Worm (Caenorhabditis elegans) whole organism, L4 larva: ENCODE results near the gene cgp-1.

ENCODE experiments used
- D1046.2 ChIP-seq: fragments of 200-800 bp; sonication (Bioruptor generic); IDR thresholded peaks from 2 replicates; pipeline ENCODE4 v1.3.6; 2022; ENCODE audit warnings: missing genetic modification characterization, missing compliant biosample characterization
- F26F4.8 ChIP-seq: fragments of 200-800 bp; sonication (Bioruptor generic); conservative IDR thresholded peaks from 2 replicates; pipeline ENCODE4 v1.3.6; 2022; ENCODE audit warnings: missing genetic modification characterization, missing compliant biosample characterization
- F37D6.2 ChIP-seq: sonication (generic microtip); optimal IDR thresholded peaks from 2 replicates; lab custom pipeline; 2016; ENCODE audit warnings: mild to moderate bottlenecking, missing genetic modification characterization, missing compliant biosample characterization
- T20F7.1 ChIP-seq: fragments of 200-800 bp; sonication (Bioruptor generic); optimal IDR thresholded peaks from 2 replicates; lab custom pipeline; 2018; ENCODE audit warnings: mild to moderate bottlenecking, missing genetic modification characterization, missing compliant biosample characterization
- T26A8.4 ChIP-seq: fragments of 200-800 bp; sonication (Bioruptor generic); IDR thresholded peaks from 2 replicates; pipeline ENCODE4 v1.3.6; 2022; ENCODE audit warnings: missing genetic modification characterization, missing compliant biosample characterization
- Y105C5A.15 ChIP-seq: fragments of 200-800 bp; sonication (Bioruptor generic); IDR thresholded peaks from 2 replicates; pipeline ENCODE4 v1.3.6; 2022; ENCODE audit warnings: missing genetic modification characterization, missing compliant biosample characterization
- ZK337.2 ChIP-seq: fragments of 200-800 bp; sonication (Bioruptor generic); IDR thresholded peaks from 2 replicates; pipeline ENCODE4 v1.3.6; 2022; ENCODE audit warnings: missing genetic modification reagents, missing genetic modification characterization, missing compliant biosample characterization
- ZK546.5 ChIP-seq, 2 experiments: sonication (generic microtip); optimal IDR thresholded peaks; 2 replicates each; lab custom pipeline; 2017; ENCODE audit warnings: missing biosample characterization in 2 of 2, missing genetic modification characterization in 2 of 2
- aha-1 ChIP-seq: fragments of 150-350 bp; peaks from one replicate; lab custom pipeline; 2014; ENCODE audit warnings: missing biosample characterization, missing genetic modification characterization
- aly-2 ChIP-seq: sonication (generic microtip); optimal IDR thresholded peaks from 2 replicates; lab custom pipeline; 2018; ENCODE audit warnings: missing biosample characterization, missing genetic modification characterization
- ama-1 ChIP-seq: fragments of 150-350 bp; optimal IDR thresholded peaks from 2 replicates; lab custom pipeline; 2014; ENCODE audit warnings: inconsistent platforms, mixed read lengths
- ceh-28 ChIP-seq: fragments of 150-350 bp; optimal IDR thresholded peaks from 2 replicates; lab custom pipeline; 2014; ENCODE audit warnings: missing biosample characterization, missing genetic modification reagents, missing genetic modification characterization
- ceh-32 ChIP-seq: sonication (generic microtip); optimal IDR thresholded peaks from 2 replicates; lab custom pipeline; 2016; ENCODE audit warnings: mild to moderate bottlenecking, missing genetic modification characterization, missing compliant biosample characterization; ENCODE audit not compliant: poor library complexity
- ceh-44 ChIP-seq: fragments of 200-800 bp; sonication (Bioruptor generic); IDR thresholded peaks from 2 replicates; pipeline ENCODE4 v1.3.6; 2022; ENCODE audit warnings: missing genetic modification reagents, missing genetic modification characterization, missing compliant biosample characterization
- ceh-82 ChIP-seq: sonication (generic microtip); optimal IDR thresholded peaks from 2 replicates; lab custom pipeline; 2017; ENCODE audit warnings: missing biosample characterization, missing genetic modification characterization
- ces-1 ChIP-seq: fragments of 150-350 bp; sonication (generic microtip); optimal IDR thresholded peaks from 4 replicates; lab custom pipeline; 2014; ENCODE audit warnings: missing biosample characterization, missing genetic modification reagents, missing genetic modification characterization
- cey-2 ChIP-seq: sonication (generic microtip); optimal IDR thresholded peaks from 3 replicates; lab custom pipeline; 2017; ENCODE audit warnings: missing genetic modification characterization, mild to moderate bottlenecking, missing compliant biosample characterization, antibody characterized with exemption, borderline replicate concordance; ENCODE audit not compliant: insufficient read depth
- daf-12 ChIP-seq: fragments of 150-350 bp; optimal IDR thresholded peaks from 2 replicates; lab custom pipeline; 2014; ENCODE audit warnings: missing biosample characterization, missing genetic modification reagents, missing genetic modification characterization
- daf-19 ChIP-seq: fragments of 200-800 bp; sonication (Bioruptor generic); conservative IDR thresholded peaks from 2 replicates; pipeline ENCODE4 v1.3.6; 2022; ENCODE audit warnings: missing genetic modification characterization, missing compliant biosample characterization
- dmd-9 ChIP-seq: fragments of 200-800 bp; sonication (Bioruptor generic); IDR thresholded peaks from 2 replicates; pipeline ENCODE4 v1.3.6; 2022; ENCODE audit warnings: missing genetic modification reagents, missing genetic modification characterization, missing compliant biosample characterization
- dve-1 ChIP-seq: sonication (generic microtip); optimal IDR thresholded peaks from 2 replicates; lab custom pipeline; 2017; ENCODE audit warnings: antibody characterized with exemption, mild to moderate bottlenecking, missing genetic modification characterization, missing compliant biosample characterization; ENCODE audit not compliant: insufficient read depth
- egl-43 ChIP-seq: fragments of 200-800 bp; sonication (Bioruptor generic); IDR thresholded peaks from 2 replicates; pipeline ENCODE4 v1.3.6; 2022; ENCODE audit warnings: missing genetic modification reagents, missing genetic modification characterization, missing compliant biosample characterization
- gei-8 ChIP-seq: fragments of 200-800 bp; sonication (Bioruptor generic); optimal IDR thresholded peaks from 2 replicates; lab custom pipeline; 2018; ENCODE audit warnings: mild to moderate bottlenecking, missing genetic modification characterization, missing compliant biosample characterization
- hlh-11 ChIP-seq: fragments of 200-800 bp; sonication (Bioruptor generic); optimal IDR thresholded peaks from 2 replicates; lab custom pipeline; 2018; ENCODE audit warnings: mild to moderate bottlenecking, missing genetic modification characterization, missing compliant biosample characterization
- hlh-30 ChIP-seq: sonication (generic microtip); optimal IDR thresholded peaks from 2 replicates; lab custom pipeline; 2017; ENCODE audit warnings: antibody characterized with exemption, mild to moderate bottlenecking, missing genetic modification characterization, missing compliant biosample characterization; ENCODE audit not compliant: insufficient read depth
- lin-1 ChIP-seq: fragments of 200-800 bp; sonication (Bioruptor generic); IDR thresholded peaks from 2 replicates; pipeline ENCODE4 v1.3.6; 2022; ENCODE audit warnings: missing genetic modification reagents, missing genetic modification characterization, missing compliant biosample characterization
- lin-38 ChIP-seq: fragments of 200-800 bp; sonication (Bioruptor generic); IDR thresholded peaks from 2 replicates; pipeline ENCODE4 v1.3.6; 2022; ENCODE audit warnings: missing genetic modification reagents, missing genetic modification characterization, missing compliant biosample characterization
- madf-5 ChIP-seq, 2 experiments: fragments of 200-800 bp; sonication (Bioruptor generic); IDR thresholded peaks; 2 replicates each; pipeline ENCODE4 v1.3.6; 2022; ENCODE audit warnings: missing compliant biosample characterization in 2 of 2, missing genetic modification characterization in 2 of 2
- mdl-1 ChIP-seq, 2 experiments: fragments of 150-350 bp in 1 of 2; sonication (generic microtip) in 1 of 2; optimal IDR thresholded peaks; 2 replicates each; lab custom pipeline; 2014 to 2017; ENCODE audit warnings: missing biosample characterization in 2 of 2, missing genetic modification characterization in 2 of 2
- mdt-29 ChIP-seq: fragments of 200-800 bp; sonication (Bioruptor generic); IDR thresholded peaks from 2 replicates; pipeline ENCODE4 v1.3.6; 2022; ENCODE audit warnings: missing genetic modification reagents, missing genetic modification characterization, missing compliant biosample characterization
- mes-2 ChIP-seq: sonication (generic microtip); optimal IDR thresholded peaks from 2 replicates; lab custom pipeline; 2016; ENCODE audit warnings: missing genotype, mild to moderate bottlenecking, missing genetic modification characterization, missing compliant biosample characterization; ENCODE audit not compliant: poor library complexity, severe bottlenecking
- mxl-3 ChIP-seq: fragments of 200-800 bp; sonication (Bioruptor generic); optimal IDR thresholded peaks from 2 replicates; lab custom pipeline; 2018; ENCODE audit warnings: mild to moderate bottlenecking, missing genetic modification characterization, missing compliant biosample characterization
- nhr-11 ChIP-seq: fragments of 150-350 bp; optimal IDR thresholded peaks from 2 replicates; lab custom pipeline; 2014; ENCODE audit warnings: missing biosample characterization, missing genetic modification characterization
- nhr-111 ChIP-seq: fragments of 200-800 bp; sonication (Bioruptor generic); optimal IDR thresholded peaks from 2 replicates; lab custom pipeline; 2018; ENCODE audit warnings: mild to moderate bottlenecking, missing genetic modification characterization, missing compliant biosample characterization
- nhr-237 ChIP-seq: sonication (generic microtip); optimal IDR thresholded peaks from 2 replicates; lab custom pipeline; 2017; ENCODE audit warnings: missing biosample characterization, missing genetic modification characterization
- nhr-25 ChIP-seq: sonication (generic microtip); optimal IDR thresholded peaks from 2 replicates; lab custom pipeline; 2017; ENCODE audit warnings: missing genetic modification characterization, mild to moderate bottlenecking, missing compliant biosample characterization, antibody characterized with exemption, moderate library complexity, borderline replicate concordance; ENCODE audit not compliant: insufficient read depth
- nhr-28 ChIP-seq: fragments of 150-350 bp; optimal IDR thresholded peaks from 2 replicates; lab custom pipeline; 2014; ENCODE audit warnings: missing biosample characterization, missing genetic modification characterization
- nhr-41 ChIP-seq: fragments of 200-800 bp; sonication (Bioruptor generic); IDR thresholded peaks from 2 replicates; pipeline ENCODE4 v1.3.6; 2022; ENCODE audit warnings: missing genetic modification reagents, missing genetic modification characterization, missing compliant biosample characterization
- nhr-48 ChIP-seq: sonication (generic microtip); optimal IDR thresholded peaks from 2 replicates; lab custom pipeline; 2016; ENCODE audit warnings: mild to moderate bottlenecking, missing genetic modification characterization, missing compliant biosample characterization
- nhr-6 ChIP-seq: fragments of 150-350 bp; optimal IDR thresholded peaks from 2 replicates; lab custom pipeline; 2014; ENCODE audit warnings: missing biosample characterization, missing genetic modification characterization
- nhr-77 ChIP-seq: fragments of 150-350 bp; optimal IDR thresholded peaks from 2 replicates; lab custom pipeline; 2014; ENCODE audit warnings: missing biosample characterization, missing genetic modification characterization
- pqm-1 ChIP-seq: sonication (generic microtip); optimal IDR thresholded peaks from 2 replicates; lab custom pipeline; 2017; ENCODE audit warnings: missing biosample characterization, missing genetic modification characterization
- sdz-12 ChIP-seq: fragments of 200-800 bp; sonication (Bioruptor generic); optimal IDR thresholded peaks from 2 replicates; lab custom pipeline; 2018; ENCODE audit warnings: mild to moderate bottlenecking, missing genetic modification characterization, missing compliant biosample characterization
- set-16 ChIP-seq: fragments of 200-800 bp; sonication (Bioruptor generic); IDR thresholded peaks from 2 replicates; pipeline ENCODE4 v1.3.6; 2022; ENCODE audit warnings: missing genetic modification reagents, missing genetic modification characterization, missing compliant biosample characterization
- spr-3 ChIP-seq: fragments of 200-800 bp; sonication (Bioruptor generic); optimal IDR thresholded peaks from 2 replicates; lab custom pipeline; 2018; ENCODE audit warnings: mild to moderate bottlenecking, missing genetic modification characterization, missing compliant biosample characterization
- tag-97 ChIP-seq: fragments of 200-800 bp; sonication (Bioruptor generic); IDR thresholded peaks from 2 replicates; pipeline ENCODE4 v1.3.6; 2022; ENCODE audit warnings: missing genetic modification characterization, missing compliant biosample characterization
- unc-130 ChIP-seq: sonication (generic microtip); optimal IDR thresholded peaks from 2 replicates; lab custom pipeline; 2016; ENCODE audit warnings: missing genetic modification reagents, missing genetic modification characterization, missing compliant biosample characterization
- unc-39 ChIP-seq: sonication (generic microtip); optimal IDR thresholded peaks from 2 replicates; lab custom pipeline; 2017; ENCODE audit warnings: missing biosample characterization, missing genetic modification characterization
- vab-7 ChIP-seq: fragments of 200-800 bp; sonication (Bioruptor generic); IDR thresholded peaks from 2 replicates; pipeline ENCODE4 v1.3.6; 2022; ENCODE audit warnings: missing genetic modification reagents, missing genetic modification characterization, missing compliant biosample characterization
- zfp-2 ChIP-seq: sonication (generic microtip); optimal IDR thresholded peaks from 2 replicates; lab custom pipeline; 2016; ENCODE audit warnings: mild to moderate bottlenecking, missing genetic modification characterization, missing compliant biosample characterization
- zfp-3 ChIP-seq: fragments of 200-800 bp; sonication (Bioruptor generic); conservative IDR thresholded peaks from 2 replicates; pipeline ENCODE4 v1.3.6; 2022; ENCODE audit warnings: missing genetic modification reagents, missing genetic modification characterization, missing compliant biosample characterization
- zip-2 ChIP-seq: fragments of 150-350 bp; optimal IDR thresholded peaks from 2 replicates; lab custom pipeline; 2014; ENCODE audit warnings: missing biosample characterization, missing genetic modification characterization

The cgp-1 gene

ce11 chrV:104474-104873, 18.1 kb downstream of the cgp-1 start, which contains the start of gene picd-1 (continued):
- TF ChIP-seq aly-2 (no peak), nhr-25 (tag; lab: Kevin White, UChicago) (peak; percentile 39), ZK546.5 (tag; optimal IDR thresholded peaks at IDR 0.05; lab: Kevin White, UChicago) (no peak), Y105C5A.15 (GFP tag; lab: Robert Waterston, UW) (no peak), zfp-3 (GFP tag; lab: Robert Waterston, UW) (no peak), pqm-1 (tag; lab: Kevin White, UChicago) (no peak), nhr-237 (tag; lab: Kevin White, UChicago) (no peak), ceh-82 (no peak), unc-39 (tag; lab: Kevin White, UChicago) (no peak), hlh-11 (tag; lab: Kevin White, UChicago) (peak; percentile 48), ces-1 (GFP tag; lab: Kevin White, UChicago) (no peak), dve-1 (tag; lab: Kevin White, UChicago) (peak; percentile 72), ceh-44 (GFP tag; lab: Robert Waterston, UW) (0 out of 2 replicates have a peak, but pooled peaks have one; percentile 12), T26A8.4 (no peak), T20F7.1 (GFP tag; lab: Kevin White, UChicago) (peak; percentile 99), F26F4.8 (GFP tag; lab: Robert Waterston, UW) (no peak), vab-7 (no peak), ama-1 (lab: Kevin White, UChicago) (no peak), gei-8 (GFP tag; lab: Kevin White, UChicago) (no peak), lin-38 (peak; percentile 59), nhr-77 (peak; percentile 36), mes-2 (tag; lab: Kevin White, UChicago) (peak; percentile 87), hlh-30 (tag; lab: Kevin White, UChicago) (peak; percentile 58), set-16 (GFP tag; lab: Robert Waterston, UW) (no peak), nhr-11 (tag; lab: Kevin White, UChicago) (peak; percentile 27), ZK337.2 (GFP tag; lab: Robert Waterston, UW) (no peak), nhr-48 (tag; lab: Kevin White, UChicago) (no peak), dmd-9 (GFP tag; lab: Robert Waterston, UW) (no peak), sdz-12 (GFP tag; lab: Kevin White, UChicago) (no peak), spr-3 (GFP tag; lab: Kevin White, UChicago) (no peak), unc-130 (GFP tag; lab: Kevin White, UChicago) (no peak), nhr-41 (GFP tag; lab: Robert Waterston, UW) (no peak), ceh-32 (tag; lab: Kevin White, UChicago) (no peak), nhr-6 (tag; lab: Kevin White, UChicago) (peak; percentile 71), aha-1 (tag; lab: Kevin White, UChicago) (peak; percentile 97), nhr-111 (GFP tag; lab: Kevin White, UChicago) (no peak), tag-97 (GFP tag; lab: Robert Waterston, UW) (no peak), mdt-29 (no peak), D1046.2 (GFP tag; lab: Robert Waterston, UW) (no peak), daf-12 (tag; lab: Kevin White, UChicago) (no peak), F37D6.2 (no peak), daf-19 (GFP tag; lab: Robert Waterston, UW) (no peak), mxl-3 (GFP tag; lab: Kevin White, UChicago) (no peak), ceh-28 (tag; lab: Kevin White, UChicago) (no peak), egl-43 (no peak), mdl-1 (tag; optimal IDR thresholded peaks at IDR 0.05; lab: Kevin White, UChicago) (no peak), nhr-28 (peak; percentile 30), zip-2 (tag; lab: Kevin White, UChicago) (no peak), cey-2 (no peak), madf-5 (GFP tag; IDR thresholded peaks at IDR 0.05; lab: Robert Waterston, UW) (no peak), lin-1 (GFP tag; lab: Robert Waterston, UW) (no peak), zfp-2 (tag; lab: Kevin White, UChicago) (no peak)
